Worm (Caenorhabditis elegans): ENCODE measurements around the gene gly-6.
A peak's percentile ranks its signal among the peaks of the same experiment; 100 is the strongest.

Gene gly-6

DNA sequence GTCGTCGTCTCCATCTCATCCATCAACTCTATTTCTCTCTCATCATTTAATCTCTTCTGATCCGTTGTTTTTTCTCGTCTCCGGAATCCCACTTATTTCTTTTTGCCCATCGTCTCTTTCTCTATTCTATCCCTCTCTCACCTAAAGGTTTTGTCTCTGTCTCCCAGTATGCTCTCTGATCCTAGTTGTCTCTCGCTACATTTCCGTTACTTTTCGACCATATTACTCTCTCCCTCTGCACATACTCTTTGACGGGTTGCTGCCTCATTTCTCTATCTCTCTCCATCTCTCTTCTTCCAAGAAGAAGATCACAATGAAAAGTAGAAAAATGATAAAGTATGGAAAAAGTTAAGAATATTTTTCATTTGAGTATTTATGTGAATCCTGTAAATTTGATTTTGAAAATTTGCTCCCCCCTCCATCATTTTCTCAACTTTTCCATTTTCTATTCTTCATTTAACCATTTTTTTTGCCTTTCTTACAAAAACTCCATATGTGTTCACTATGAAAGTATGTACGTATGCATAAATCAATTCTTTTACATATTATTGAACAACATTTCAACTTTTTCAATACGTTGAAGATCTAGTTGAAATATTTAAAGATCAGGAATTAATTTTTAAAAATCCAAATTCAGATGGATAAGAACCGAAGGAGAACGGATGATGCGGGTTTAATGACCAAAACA, 13.8 kb downstream of the gly-6 start, which contains the start of gene tag-131 (continued):
- TF ChIP-seq nhr-237 (tag; optimal IDR thresholded peaks at IDR 0.05) (no peak), dpl-1 (GFP tag; optimal IDR thresholded peaks at IDR 0.05) (peak; percentile 3 to 20 (median 4)), ets-5 (GFP tag; IDR thresholded peaks at IDR 0.05) (no peak), ceh-88 (GFP tag; IDR thresholded peaks at IDR 0.05) (no peak), nhr-19 (GFP tag; conservative IDR thresholded peaks at IDR 0.05) (peak; percentile 43), ces-1 (GFP tag; optimal IDR thresholded peaks at IDR 0.05) (no peak), unc-130 (tag; optimal IDR thresholded peaks at IDR 0.05) (no peak), elt-2 (tag; optimal IDR thresholded peaks at IDR 0.05) (no peak), sptf-1 (tag; optimal IDR thresholded peaks at IDR 0.05) (no peak), ztf-4 (tag; optimal IDR thresholded peaks at IDR 0.05) (no peak), rnt-1 (tag; optimal IDR thresholded peaks at IDR 0.05) (peak; percentile 74), alr-1 (tag; optimal IDR thresholded peaks at IDR 0.05; ENCODE audit: borderline replicate concordance) (no peak), nhr-20 (tag; optimal IDR thresholded peaks at IDR 0.05) (peak; percentile 63), lin-39 (tag; optimal IDR thresholded peaks at IDR 0.05) (peak; percentile 8), efl-1 (optimal IDR thresholded peaks at IDR 0.05) (peak; percentile 48 to 57), efl-1 (GFP tag; optimal IDR thresholded peaks at IDR 0.05 in 1 of 2) (no peak), fkh-8 (tag; optimal IDR thresholded peaks at IDR 0.05) (no peak), dsc-1 (tag; optimal IDR thresholded peaks at IDR 0.05) (peak; percentile 67), Y116A8C.19 (tag; optimal IDR thresholded peaks at IDR 0.05; ENCODE audit: borderline replicate concordance) (no peak), C04F5.9 (tag; optimal IDR thresholded peaks at IDR 0.05) (no peak), unc-86 (tag; optimal IDR thresholded peaks at IDR 0.05) (no peak), nhr-90 (tag; optimal IDR thresholded peaks at IDR 0.05; ENCODE audit: poor library complexity) (no peak), egl-13 (tag; optimal IDR thresholded peaks at IDR 0.05) (no peak), F16B12.6 (tag; optimal IDR thresholded peaks at IDR 0.05) (no peak), lin-14 (GFP tag; optimal IDR thresholded peaks at IDR 0.05) (peak; percentile 61)

DNA sequence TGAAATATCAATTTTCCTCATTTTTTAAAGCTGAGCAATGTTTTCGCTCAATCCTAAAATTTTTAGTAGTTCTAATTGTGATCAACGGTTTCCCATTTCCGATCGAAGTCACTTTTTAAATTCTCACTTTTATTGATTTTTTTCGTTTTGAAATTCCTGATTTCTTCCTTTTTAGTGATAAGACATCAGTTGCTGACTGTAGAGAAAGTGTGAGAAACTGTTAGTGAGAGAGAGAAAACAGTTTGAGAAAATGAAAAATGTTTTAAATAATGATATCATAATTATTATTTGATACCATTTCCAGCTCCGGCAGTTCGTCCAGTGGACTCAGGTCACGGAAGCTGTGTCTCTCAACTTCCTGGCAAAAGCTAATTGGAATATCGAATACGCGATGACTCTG, 16.5 kb downstream of the gly-6 start:
- TF ChIP-seq fkh-8 (tag; optimal IDR thresholded peaks at IDR 0.05) (no peak), ets-5 (GFP tag; IDR thresholded peaks at IDR 0.05) (no peak), blmp-1 (tag; optimal IDR thresholded peaks at IDR 0.05) (no peak)

DNA sequence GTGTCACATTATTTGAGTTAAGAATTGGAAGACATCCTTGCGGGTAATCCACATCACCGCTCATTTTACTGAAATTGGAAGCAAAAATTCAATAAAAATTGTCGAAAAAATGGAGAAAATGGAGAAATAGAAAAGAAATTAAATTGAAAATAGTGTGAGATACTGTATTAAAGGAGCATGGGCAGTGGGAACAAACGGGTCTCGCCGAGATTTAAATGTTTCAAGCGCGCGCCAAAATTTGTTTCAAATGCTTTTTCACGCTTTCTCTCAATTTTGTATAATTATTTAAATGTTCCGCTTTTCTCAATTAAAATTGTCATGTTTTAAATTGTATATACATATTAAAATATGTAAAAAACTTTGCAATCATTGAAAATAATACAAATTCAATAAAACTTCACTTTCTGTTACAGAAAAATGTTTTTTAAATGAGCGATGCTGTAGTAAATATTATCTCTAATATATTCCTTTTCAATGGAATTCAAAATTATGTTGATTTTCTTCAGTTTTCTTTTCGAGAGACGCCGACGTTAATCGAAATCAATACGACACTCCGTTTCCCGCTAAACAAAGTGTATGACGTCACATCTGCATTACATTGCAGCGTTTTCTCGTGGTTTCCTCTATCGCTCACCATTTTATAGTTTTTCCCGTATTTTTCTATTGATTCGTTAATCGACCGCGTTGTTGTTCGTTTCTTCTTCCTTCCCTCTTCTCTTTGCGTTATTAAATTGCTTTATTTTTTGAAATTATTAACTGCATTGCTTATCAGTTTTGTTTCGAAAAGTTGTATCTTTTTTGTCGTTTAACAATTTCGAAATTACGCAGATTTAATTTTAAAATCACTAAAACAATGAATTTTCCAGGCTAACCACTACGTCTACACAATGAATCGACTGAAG, 17.7 kb downstream of the gly-6 start, which contains the start of the genes evl-14 and dcn-1:
TSS of gene evl-14 (minus strand) at position 68 of the 902 bp plus-strand sequence.
TSS of gene dcn-1 (plus strand) at position 852 of the 902 bp plus-strand sequence.
- TF ChIP-seq lin-35 (GFP tag; optimal IDR thresholded peaks at IDR 0.05) (peak; percentile 73 to 87), nhr-47 (tag; optimal IDR thresholded peaks at IDR 0.05) (peak; percentile 79), ceh-8 (GFP tag; optimal IDR thresholded peaks at IDR 0.05) (no peak), efl-1 (optimal IDR thresholded peaks at IDR 0.05) (peak; percentile 80 to 81), efl-1 (GFP tag; optimal IDR thresholded peaks at IDR 0.05 in 1 of 2) (peak; percentile 75 to 97), tbx-2 (tag; optimal IDR thresholded peaks at IDR 0.05) (peak; percentile 75), Y116A8C.19 (tag; optimal IDR thresholded peaks at IDR 0.05; ENCODE audit: borderline replicate concordance) (no peak), isw-1 (GFP tag; IDR thresholded peaks at IDR 0.05) (peak; percentile 48), ces-1 (GFP tag; optimal IDR thresholded peaks at IDR 0.05) (no peak), hpl-2 (GFP tag; optimal IDR thresholded peaks at IDR 0.05) (peak; percentile 6), pag-3 (tag; optimal IDR thresholded peaks at IDR 0.05; ENCODE audit: borderline replicate concordance, insufficient read depth) (no peak), snpc-4 (tag; optimal IDR thresholded peaks at IDR 0.05) (peak; percentile 11), tlp-1 (tag; optimal IDR thresholded peaks at IDR 0.05) (no peak), mep-1 (tag; optimal IDR thresholded peaks at IDR 0.05) (peak; percentile 86), C16A3.4 (tag; optimal IDR thresholded peaks at IDR 0.05) (peak; percentile 84), lin-14 (GFP tag; optimal IDR thresholded peaks at IDR 0.05) (no peak), fkh-10 (GFP tag; optimal IDR thresholded peaks at IDR 0.05) (no peak), unc-30 (tag; optimal IDR thresholded peaks at IDR 0.05) (no peak), fkh-8 (tag; optimal IDR thresholded peaks at IDR 0.05) (peak; percentile 83), elt-3 (tag; optimal IDR thresholded peaks at IDR 0.05) (peak in 1 of 6 experiments; percentile 84), snu-23 (GFP tag; optimal IDR thresholded peaks at IDR 0.05) (peak; percentile 91), fkh-4 (tag; optimal IDR thresholded peaks at IDR 0.05; ENCODE audit: borderline replicate concordance) (no peak), fos-1 (tag; optimal IDR thresholded peaks at IDR 0.05) (no peak), pax-3 (tag; optimal IDR thresholded peaks at IDR 0.05) (no peak), nhr-20 (tag; optimal IDR thresholded peaks at IDR 0.05) (peak; percentile 86), nhr-85 (tag) (peak; percentile 36), zip-4 (GFP tag; optimal IDR thresholded peaks at IDR 0.05) (no peak)
